Worm (Caenorhabditis elegans): Measurements from ENCODE around the gene F22F7.7.
A peak's percentile ranks its signal among the peaks of the same experiment; 100 is the strongest.
"Not testable (repeated sequence)": the region's sequence is repeated elsewhere in the genome, so short reads cannot be mapped to it uniquely, and the experiment has no call there.

The F22F7.7 gene

DNA sequence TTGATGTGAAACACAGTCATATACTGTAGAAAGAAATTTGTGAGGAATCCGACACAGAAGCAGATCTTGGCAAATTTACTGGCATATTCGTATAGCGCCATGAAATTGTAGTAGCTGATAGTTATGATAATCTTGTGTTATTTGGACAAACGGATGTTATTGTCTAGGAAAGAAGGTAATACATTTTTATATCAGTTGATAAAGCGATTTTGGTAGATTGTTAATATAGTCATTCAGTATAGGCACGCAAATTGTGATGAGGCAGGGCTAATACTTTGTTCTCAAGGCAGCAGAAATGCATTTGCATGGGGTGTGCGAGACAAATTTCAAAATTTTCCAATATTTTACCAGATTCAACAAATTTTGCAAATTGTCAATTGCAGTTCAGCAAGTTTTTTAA lies 6.2 kb upstream of the F22F7.7 start, which contains the start of gene str-52:
Gene str-52 (minus strand): TSS at position 101 of the 400 bp plus-strand sequence.
- TF ChIP-seq Y67H2A.10 (GFP tag; conservative IDR thresholded peaks at IDR 0.05): no peak
- no peak for TF ChIP-seq ceh-100 (GFP tag; IDR thresholded peaks at IDR 0.05)
- TF ChIP-seq zfh-2 (GFP tag; conservative IDR thresholded peaks at IDR 0.05): no peak
- no peak for TF ChIP-seq lin-26 (GFP tag; IDR thresholded peaks at IDR 0.05)
- no peak for TF ChIP-seq ceh-58 (GFP tag; IDR thresholded peaks at IDR 0.05)
- TF ChIP-seq mel-28 (tag; optimal IDR thresholded peaks at IDR 0.05; ENCODE audit: borderline replicate concordance): no peak
- no peak for TF ChIP-seq nfyb-1 (GFP tag; IDR thresholded peaks at IDR 0.05)
- TF ChIP-seq aptf-3 (GFP tag; IDR thresholded peaks at IDR 0.05): no peak
- no peak for TF ChIP-seq B0261.1 (tag; optimal IDR thresholded peaks at IDR 0.05)

ce11 chrV:2144408-2144807 lies 4.6 kb upstream of the F22F7.7 start, which contains the start of gene F22F7.12:
F22F7.12 (minus strand) TSS chrV:2144508.
- TF ChIP-seq F39B2.1 (GFP tag; IDR thresholded peaks at IDR 0.05); Y79H2A.3 (GFP tag; conservative IDR thresholded peaks at IDR 0.05); cebp-2 (GFP tag; IDR thresholded peaks at IDR 0.05): not testable (repeated sequence)

- TF ChIP-seq F10E7.11 (tag; optimal IDR thresholded peaks at IDR 0.05): no peak
- TF ChIP-seq ztf-3 (GFP tag; optimal IDR thresholded peaks at IDR 0.05): no peak
- TF ChIP-seq ztf-28 (GFP tag; IDR thresholded peaks at IDR 0.05): no peak
- no peak for TF ChIP-seq C06A6.2 (GFP tag; conservative IDR thresholded peaks at IDR 0.05)
- TF ChIP-seq B0035.1 (tag; optimal IDR thresholded peaks at IDR 0.05): no peak
- TF ChIP-seq ceh-27 (GFP tag; optimal IDR thresholded peaks at IDR 0.05): no peak
- no peak for TF ChIP-seq K12H6.12 (tag; optimal IDR thresholded peaks at IDR 0.05)
- TF ChIP-seq ceh-40 (GFP tag; IDR thresholded peaks at IDR 0.05): no peak
- TF ChIP-seq ztf-6 (GFP tag; IDR thresholded peaks at IDR 0.05): no peak
- TF ChIP-seq let-526 (GFP tag; IDR thresholded peaks at IDR 0.05): no peak
- no peak for TF ChIP-seq cebp-1 (GFP tag; IDR thresholded peaks at IDR 0.05)
- no peak for TF ChIP-seq cebp-1 (tag; optimal IDR thresholded peaks at IDR 0.05)
- no peak for TF ChIP-seq ekl-4 (GFP tag; IDR thresholded peaks at IDR 0.05)
- TF ChIP-seq F55B11.4 (tag; optimal IDR thresholded peaks at IDR 0.05; ENCODE audit: borderline replicate concordance, insufficient read depth): no peak
- no peak for TF ChIP-seq hsf-1 (GFP tag; IDR thresholded peaks at IDR 0.05)
Measured at ce11 chrV:2138287-2138686, 1.6 kb downstream of the F22F7.7 start.

DNA sequence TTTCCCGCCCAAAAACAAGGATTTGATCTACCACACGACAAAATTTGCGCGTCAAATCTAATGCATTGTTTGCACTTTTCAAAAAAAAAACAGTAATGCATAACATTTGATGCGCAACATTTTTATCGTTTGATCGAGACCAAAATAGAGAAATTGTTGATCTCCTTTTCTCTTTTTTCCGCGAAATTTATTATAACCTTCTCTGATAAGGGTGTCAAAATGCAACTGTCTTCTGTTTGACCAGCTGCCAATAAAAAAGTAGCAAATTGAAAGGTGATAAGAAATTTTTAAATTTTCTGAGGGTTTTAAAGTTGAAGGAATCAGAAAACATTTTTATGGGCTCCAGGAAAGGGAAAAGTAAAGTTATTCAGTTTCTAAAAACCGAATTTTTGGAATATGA lies 2.8 kb downstream of the F22F7.7 start:
- TF ChIP-seq ceh-58 (GFP tag; IDR thresholded peaks at IDR 0.05) (no peak), nhr-80 (tag; optimal IDR thresholded peaks at IDR 0.05) (peak; percentile 53)

ce11 chrV:2135323-2135722 lies 4.5 kb downstream of the F22F7.7 start:
- TF ChIP-seq F49E8.2 (tag; optimal IDR thresholded peaks at IDR 0.05; ENCODE audit: insufficient read depth) (no peak), tlf-1 (GFP tag; optimal IDR thresholded peaks at IDR 0.05) (no peak), madf-6 (GFP tag; IDR thresholded peaks at IDR 0.05) (no peak), cebp-1 (GFP tag; IDR thresholded peaks at IDR 0.05) (no peak), cebp-1 (tag; optimal IDR thresholded peaks at IDR 0.05) (peak; percentile 46), snpc-4 (GFP tag; optimal IDR thresholded peaks at IDR 0.05) (no peak), snpc-4 (tag; optimal IDR thresholded peaks at IDR 0.05) (no peak), lsy-27 (tag; optimal IDR thresholded peaks at IDR 0.05; ENCODE audit: borderline replicate concordance, insufficient read depth) (no peak), nhr-179 (tag; optimal IDR thresholded peaks at IDR 0.05) (no peak), ztf-26 (tag; optimal IDR thresholded peaks at IDR 0.05) (no peak), dox-1 (GFP tag; IDR thresholded peaks at IDR 0.05) (peak; percentile 49; the same call in 1 of the 2 replicates), egrh-3 (GFP tag; IDR thresholded peaks at IDR 0.05) (peak; percentile 55), K12H6.12 (tag; optimal IDR thresholded peaks at IDR 0.05) (peak; percentile 25), rcor-1 (GFP tag; IDR thresholded peaks at IDR 0.05) (no peak), ceh-40 (GFP tag; IDR thresholded peaks at IDR 0.05) (no peak), nhr-80 (tag; optimal IDR thresholded peaks at IDR 0.05) (peak; percentile 36), lin-35 (GFP tag; optimal IDR thresholded peaks at IDR 0.05) (peak in 1 of 3 experiments; percentile 16), snpc-3.4 (tag; optimal IDR thresholded peaks at IDR 0.05) (no peak)

Measured in whole organism, young adult.